Fruit fly (Drosophila melanogaster) whole organism, embryonic: Measurements from ENCODE around the gene CG7556.

Experiments used
- Adf1 ChIP-seq: fragments of 200-800 bp; sonication (Bioruptor generic); IDR thresholded peaks from 2 replicates; pipeline ENCODE4 v1.3.6; 2022; ENCODE audit warnings: missing biosample characterization, missing genetic modification characterization
- Antp ChIP-seq: fragments of 200-800 bp; sonication (Bioruptor generic); optimal IDR thresholded peaks from 3 replicates; lab custom pipeline; 2016; ENCODE audit warnings: missing biosample characterization, missing genetic modification characterization
- CG11398 ChIP-seq: fragments of 200-800 bp; sonication (Bioruptor generic); optimal IDR thresholded peaks from 2 replicates; lab custom pipeline; 2016; ENCODE audit warnings: missing biosample characterization, missing genetic modification characterization
- CG1233 ChIP-seq: fragments of 200-800 bp; sonication (Bioruptor generic); optimal IDR thresholded peaks from 4 replicates; lab custom pipeline; 2018; ENCODE audit warnings: missing biosample characterization, mild to moderate bottlenecking, missing genetic modification characterization
- CG12769 ChIP-seq: fragments of 200-800 bp; sonication (Bioruptor generic); optimal IDR thresholded peaks from 2 replicates; lab custom pipeline; 2019; ENCODE audit warnings: missing biosample characterization, mild to moderate bottlenecking, missing genetic modification characterization, moderate library complexity
- CG13123 ChIP-seq: fragments of 200-800 bp; sonication (Bioruptor generic); optimal IDR thresholded peaks from 2 replicates; lab custom pipeline; 2016; ENCODE audit warnings: missing biosample characterization, missing genetic modification characterization
- CG13287 ChIP-seq: fragments of 200-800 bp; sonication (Bioruptor generic); IDR thresholded peaks from 2 replicates; pipeline ENCODE4 v1.3.6; 2022; ENCODE audit warnings: missing biosample characterization, missing genetic modification characterization; ENCODE audit not compliant: partially characterized antibody
- CG32532 ChIP-seq: fragments of 200-800 bp; sonication (Bioruptor generic); IDR thresholded peaks from 2 replicates; pipeline ENCODE4 v1.3.6; 2022; ENCODE audit warnings: missing biosample characterization, missing genetic modification characterization
- CG33557 ChIP-seq: fragments of 200-800 bp; sonication (Bioruptor generic); optimal IDR thresholded peaks from 2 replicates; lab custom pipeline; 2019; ENCODE audit warnings: missing biosample characterization, mild to moderate bottlenecking, missing genetic modification characterization, moderate library complexity
- CG4360 ChIP-seq: fragments of 200-800 bp; sonication (Bioruptor generic); IDR thresholded peaks from 2 replicates; pipeline ENCODE4 v1.3.6; 2022; ENCODE audit warnings: missing biosample characterization, missing genetic modification characterization
- CG6272 ChIP-seq: fragments of 200-800 bp; sonication (Bioruptor generic); IDR thresholded peaks from 2 replicates; pipeline ENCODE4 v1.3.6; 2022; ENCODE audit warnings: missing biosample characterization, missing genetic modification characterization
- CG6654 ChIP-seq: fragments of 200-800 bp; sonication (Bioruptor generic); optimal IDR thresholded peaks from 2 replicates; lab custom pipeline; 2017; ENCODE audit warnings: missing biosample characterization, mild to moderate bottlenecking, missing genetic modification characterization
- CG7987 ChIP-seq: fragments of 200-800 bp; sonication (Bioruptor generic); optimal IDR thresholded peaks from 2 replicates; lab custom pipeline; 2018; ENCODE audit warnings: missing biosample characterization, mild to moderate bottlenecking, missing genetic modification characterization, moderate library complexity
- CG8359 ChIP-seq: fragments of 200-800 bp; sonication (Bioruptor generic); optimal IDR thresholded peaks from 2 replicates; lab custom pipeline; 2017; ENCODE audit warnings: missing biosample characterization, mild to moderate bottlenecking, missing genetic modification characterization, borderline replicate concordance
- CG8924 ChIP-seq: fragments of 200-800 bp; optimal IDR thresholded peaks from 3 replicates; lab custom pipeline; 2019; ENCODE audit warnings: missing biosample characterization, mild to moderate bottlenecking, missing genetic modification characterization, moderate library complexity
- CG9215 ChIP-seq: fragments of 200-800 bp; sonication (Bioruptor generic); IDR thresholded peaks from 2 replicates; pipeline ENCODE4 v1.3.6; 2022; ENCODE audit warnings: missing biosample characterization, missing genetic modification characterization
- CG9727 ChIP-seq: fragments of 200-800 bp; sonication (Bioruptor generic); optimal IDR thresholded peaks from 3 replicates; lab custom pipeline; 2017; ENCODE audit warnings: missing biosample characterization, mild to moderate bottlenecking, missing genetic modification characterization
- Chrac-16 ChIP-seq: fragments of 200-800 bp; sonication (Bioruptor generic); optimal IDR thresholded peaks from 3 replicates; lab custom pipeline; 2016; ENCODE audit warnings: missing biosample characterization, missing genetic modification characterization
- D19A ChIP-seq: fragments of 200-800 bp; optimal IDR thresholded peaks from 3 replicates; lab custom pipeline; 2019; ENCODE audit warnings: missing biosample characterization, mild to moderate bottlenecking, missing genetic modification characterization, moderate library complexity
- Deaf1 ChIP-seq: fragments of 200-800 bp; optimal IDR thresholded peaks from 3 replicates; lab custom pipeline; 2019; ENCODE audit warnings: missing biosample characterization, mild to moderate bottlenecking, missing genetic modification characterization, moderate library complexity
- H15 ChIP-seq: fragments of 200-800 bp; sonication (Bioruptor generic); IDR thresholded peaks from 3 replicates; pipeline ENCODE4 v1.3.6; 2022; ENCODE audit warnings: missing biosample characterization, missing genetic modification characterization
- HLH54F ChIP-seq: fragments of 200-800 bp; sonication (Bioruptor generic); optimal IDR thresholded peaks from 3 replicates; lab custom pipeline; 2016; ENCODE audit warnings: missing biosample characterization, missing genetic modification characterization
- Hr78 ChIP-seq, 2 experiments: fragments of 200-800 bp in 1 of 2; fragments of >200 bp in 1 of 2; sonication (Bioruptor generic) in 1 of 2; optimal IDR thresholded peaks; 2 replicates each; lab custom pipeline; 2017 to 2019; ENCODE audit warnings: missing biosample characterization in 2 of 2, missing genetic modification characterization in 2 of 2, mild to moderate bottlenecking in 1 of 2, moderate library complexity in 1 of 2
- Lpt ChIP-seq: fragments of >200 bp; optimal IDR thresholded peaks from 2 replicates; lab custom pipeline; 2018; ENCODE audit warnings: missing biosample characterization, missing genetic modification characterization
- Nf-YC ChIP-seq: fragments of 200-800 bp; optimal IDR thresholded peaks from 3 replicates; lab custom pipeline; 2019; ENCODE audit warnings: missing biosample characterization, mild to moderate bottlenecking, missing genetic modification characterization, moderate library complexity
- Ptx1 ChIP-seq: fragments of 200-800 bp; sonication (Bioruptor generic); IDR thresholded peaks from 2 replicates; pipeline ENCODE4 v1.3.6; 2022; ENCODE audit warnings: missing biosample characterization, missing genetic modification characterization
- ac ChIP-seq: fragments of 200-800 bp; sonication (Bioruptor generic); optimal IDR thresholded peaks from 3 replicates; lab custom pipeline; 2017; ENCODE audit warnings: missing biosample characterization, mild to moderate bottlenecking, missing genetic modification characterization
- aop ChIP-seq: fragments of 200-800 bp; sonication (Bioruptor generic); IDR thresholded peaks from 2 replicates; pipeline ENCODE4 v1.3.6; 2022; ENCODE audit warnings: missing biosample characterization, missing genetic modification characterization
- ap ChIP-seq: fragments of 200-800 bp; sonication (Bioruptor generic); IDR thresholded peaks from 2 replicates; pipeline ENCODE4 v1.3.6; 2022; ENCODE audit warnings: missing biosample characterization, missing genetic modification characterization
- ase ChIP-seq: fragments of 200-800 bp; sonication (Bioruptor generic); IDR thresholded peaks from 3 replicates; pipeline ENCODE4 v1.3.6; 2022; ENCODE audit warnings: missing biosample characterization, missing genetic modification characterization
- bcd ChIP-seq: fragments of 200-800 bp; sonication (Bioruptor generic); optimal IDR thresholded peaks from 2 replicates; lab custom pipeline; 2017; ENCODE audit warnings: missing biosample characterization, mild to moderate bottlenecking, missing genetic modification characterization
- chinmo ChIP-seq: fragments of 200-800 bp; sonication (Bioruptor generic); IDR thresholded peaks from 4 replicates; pipeline ENCODE4 v1.3.6; 2022; ENCODE audit warnings: missing biosample characterization, missing genetic modification characterization; ENCODE audit not compliant: partially characterized antibody
- crol ChIP-seq: fragments of 200-800 bp; sonication (Bioruptor generic); IDR thresholded peaks from 2 replicates; pipeline ENCODE4 v1.3.6; 2022; ENCODE audit warnings: missing biosample characterization, missing genetic modification characterization
- en ChIP-seq: fragments of 200-800 bp; sonication (Bioruptor generic); optimal IDR thresholded peaks from 2 replicates; lab custom pipeline; 2016; ENCODE audit warnings: missing biosample characterization, missing genetic modification characterization
- fd102C ChIP-seq: fragments of 200-800 bp; sonication (Bioruptor generic); optimal IDR thresholded peaks from 2 replicates; lab custom pipeline; 2018; ENCODE audit warnings: missing biosample characterization, mild to moderate bottlenecking, missing genetic modification characterization, moderate library complexity
- hkb ChIP-seq, 2 experiments: fragments of 200-800 bp in 1 of 2; fragments of >200 bp in 1 of 2; sonication (Bioruptor generic) in 1 of 2; IDR thresholded peaks in 1 of 2; optimal IDR thresholded peaks in 1 of 2; 2 replicates each; pipeline versions ENCODE4 v1.3.6 to Lab custom; 2017 to 2022; ENCODE audit warnings: missing biosample characterization in 1 of 2, missing genetic modification characterization in 1 of 2
- mam ChIP-seq: fragments of 200-800 bp; sonication (Bioruptor generic); optimal IDR thresholded peaks from 3 replicates; lab custom pipeline; 2016; ENCODE audit warnings: missing biosample characterization, missing genetic modification characterization
- p53 ChIP-seq: fragments of 200-800 bp; sonication (Bioruptor generic); optimal IDR thresholded peaks from 2 replicates; lab custom pipeline; 2016; ENCODE audit warnings: missing biosample characterization, missing genetic modification characterization
- pnt ChIP-seq: fragments of 200-800 bp; sonication (Bioruptor generic); optimal IDR thresholded peaks from 3 replicates; lab custom pipeline; 2016; ENCODE audit warnings: missing biosample characterization, missing genetic modification characterization
- sc ChIP-seq, 3 experiments: fragments of >200 bp in 2 of 3; fragments of 200-800 bp in 1 of 3; sonication (Bioruptor generic) in 1 of 3; optimal IDR thresholded peaks; 2 replicates in 2 of 3; 3 replicates in 1 of 3; lab custom pipeline; 2017; ENCODE audit warnings: mild to moderate bottlenecking in 1 of 3, missing biosample characterization in 1 of 3, missing genetic modification characterization in 1 of 3, missing genetic modification reagents in 1 of 3
- sd ChIP-seq: fragments of 200-800 bp; sonication (Bioruptor generic); optimal IDR thresholded peaks from 3 replicates; lab custom pipeline; 2018; ENCODE audit warnings: missing biosample characterization, mild to moderate bottlenecking, missing genetic modification characterization, moderate library complexity
- sisA ChIP-seq: fragments of 200-800 bp; sonication (Bioruptor generic); IDR thresholded peaks from 2 replicates; pipeline ENCODE4 v1.3.6; 2022; ENCODE audit warnings: missing biosample characterization, missing genetic modification characterization
- tna ChIP-seq: fragments of 200-800 bp; sonication (Bioruptor generic); IDR thresholded peaks from 2 replicates; pipeline ENCODE4 v1.3.6; 2022; ENCODE audit warnings: missing biosample characterization, missing genetic modification characterization; ENCODE audit not compliant: partially characterized antibody
- unc-4 ChIP-seq: fragments of 200-800 bp; sonication (Bioruptor generic); IDR thresholded peaks from 2 replicates; pipeline ENCODE4 v1.3.6; 2022; ENCODE audit warnings: missing biosample characterization, missing genetic modification characterization; ENCODE audit not compliant: partially characterized antibody
- wor ChIP-seq: fragments of 200-800 bp; sonication (Bioruptor generic); IDR thresholded peaks from 2 replicates; pipeline ENCODE4 v1.3.6; 2022; ENCODE audit warnings: missing biosample characterization, missing genetic modification characterization

CG7556 gene

dm6 chrX:19172955-19173354 lies 6.7 kb downstream of the CG7556 start (continued):
- TF ChIP-seq wor: no peak
- no peak for TF ChIP-seq mam
- peak; percentile 39; the same call in 1 of the 2 replicates for TF ChIP-seq Ptx1 (GFP tag; lab: Robert Waterston, UW)
- no peak for TF ChIP-seq unc-4 (GFP tag; lab: Robert Waterston, UW)
- TF ChIP-seq fd102C (GFP tag; lab: Kevin White, UChicago): no peak
- 0 out of 2 replicates have a peak, but pooled peaks have one; percentile 8 for TF ChIP-seq Adf1
- TF ChIP-seq Nf-YC (tag; lab: Kevin White, UChicago): no peak
- TF ChIP-seq D19A (tag; lab: Kevin White, UChicago): no peak
- no peak for TF ChIP-seq ac (GFP tag; lab: Kevin White, UChicago)
- no peak for TF ChIP-seq HLH54F
- TF ChIP-seq CG1233: no peak
- 0 out of 2 replicates have a peak, but pooled peaks have one; percentile 33 for TF ChIP-seq sisA (GFP tag; lab: Robert Waterston, UW)
- TF ChIP-seq CG11398: no peak
- peak; percentile 19 for TF ChIP-seq Antp
- no peak for TF ChIP-seq CG9215 (GFP tag; lab: Robert Waterston, UW)

dm6 chrX:19171926-19172325 lies 7.7 kb downstream of the CG7556 start:
- TF ChIP-seq Deaf1 (tag; lab: Kevin White, UChicago) (no peak), CG12769 (tag; lab: Kevin White, UChicago) (peak; percentile 19), ap (no peak), crol (peak; percentile 62), Hr78 (GFP tag; optimal IDR thresholded peaks at IDR 0.05; lab: Kevin White, UChicago) (peak in 1 of 2 experiments; percentile 37), CG13123 (GFP tag; lab: Kevin White, UChicago) (no peak), CG7987 (GFP tag; lab: Kevin White, UChicago) (no peak), CG13287 (GFP tag; lab: Robert Waterston, UW) (no peak), bcd (GFP tag; lab: Kevin White, UChicago) (no peak), CG32532 (GFP tag; lab: Robert Waterston, UW) (no peak), aop (GFP tag; lab: Robert Waterston, UW) (no peak), ac (GFP tag; lab: Kevin White, UChicago) (no peak), tna (GFP tag; lab: Robert Waterston, UW) (no peak), CG33557 (GFP tag; lab: Kevin White, UChicago) (no peak), sd (tag; lab: Kevin White, UChicago) (peak; percentile 71), p53 (GFP tag; lab: Kevin White, UChicago) (no peak), hkb (optimal IDR thresholded peaks at IDR 0.05; lab: Kevin White, UChicago) (no peak), hkb (GFP tag; IDR thresholded peaks at IDR 0.05; lab: Robert Waterston, UW) (no peak), Chrac-16 (no peak), CG8359 (peak; percentile 17), chinmo (GFP tag; lab: Robert Waterston, UW) (peak; percentile 83), pnt (GFP tag; lab: Kevin White, UChicago) (no peak), CG8924 (tag; lab: Kevin White, UChicago) (no peak), en (GFP tag; lab: Kevin White, UChicago) (no peak), CG4360 (GFP tag; lab: Robert Waterston, UW) (no peak), CG6272 (no peak), Lpt (no peak), sc (optimal IDR thresholded peaks at IDR 0.05; lab: Kevin White, UChicago) (no peak), sc (GFP tag; optimal IDR thresholded peaks at IDR 0.05; lab: Kevin White, UChicago) (no peak), H15 (no peak), CG6654 (GFP tag; lab: Kevin White, UChicago) (no peak), ase (no peak), CG9727 (GFP tag; lab: Kevin White, UChicago) (no peak)
